Worm (Caenorhabditis elegans): ENCODE measurements around the gene C27A7.6.

The C27A7.6 gene

DNA sequence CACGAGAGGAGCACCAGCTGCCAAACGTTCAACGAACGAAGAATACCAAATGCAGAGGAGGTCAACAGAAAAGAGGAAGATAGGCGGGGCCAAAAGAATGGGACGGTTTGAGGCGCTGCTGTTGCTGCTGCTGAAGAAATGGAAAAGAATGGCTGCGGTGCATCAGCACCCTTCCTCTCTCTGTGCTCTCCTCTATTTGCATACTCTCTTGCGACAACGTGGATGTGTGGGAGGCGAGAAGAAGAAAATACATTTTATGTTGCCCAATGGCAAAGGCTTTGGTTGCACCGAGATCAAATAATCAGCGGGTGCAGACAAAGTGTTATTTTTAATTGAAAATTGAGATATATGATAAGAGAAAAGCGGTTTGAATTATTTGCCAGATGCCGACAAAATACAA is 27.8 kb upstream of the C27A7.6 start:
- TF ChIP-seq tbx-2 (tag; optimal IDR thresholded peaks at IDR 0.05) (no peak), ceh-31 (tag; optimal IDR thresholded peaks at IDR 0.05) (no peak), fax-1 (tag; optimal IDR thresholded peaks at IDR 0.05) (no peak), pax-1 (tag; optimal IDR thresholded peaks at IDR 0.05) (no peak), dmd-4 (tag; optimal IDR thresholded peaks at IDR 0.05; ENCODE audit: borderline replicate concordance) (no peak), ref-2 (tag; optimal IDR thresholded peaks at IDR 0.05) (no peak), hlh-6 (tag; optimal IDR thresholded peaks at IDR 0.05) (no peak), unc-42 (tag; optimal IDR thresholded peaks at IDR 0.05) (peak; percentile 6)

DNA sequence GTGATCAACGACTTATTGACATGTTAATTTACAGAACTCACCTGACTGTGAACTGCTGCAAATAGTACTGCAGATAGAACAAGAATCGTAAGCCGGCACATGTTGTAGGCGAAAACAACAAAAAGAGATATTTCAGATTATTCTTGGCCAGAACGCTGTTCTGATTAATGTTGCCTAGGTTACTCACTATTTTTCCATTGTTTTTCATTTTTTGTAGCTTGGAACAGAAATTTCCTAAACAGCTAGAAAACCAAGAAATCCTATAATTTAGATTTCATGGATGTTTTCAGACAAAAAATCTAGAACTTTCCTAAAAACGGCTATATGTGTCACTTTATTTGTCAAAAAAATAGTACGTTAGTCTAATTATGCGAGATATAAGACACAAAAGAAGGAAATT is 24.0 kb upstream of the C27A7.6 start, which contains the start of gene C27A7.9:
C27A7.9 (minus strand) TSS at position 101 of the 400 bp plus-strand sequence.
- TF ChIP-seq tbx-7 (tag; optimal IDR thresholded peaks at IDR 0.05) (no peak), lin-11 (tag; optimal IDR thresholded peaks at IDR 0.05) (no peak), ama-1 (optimal IDR thresholded peaks at IDR 0.05) (no peak), unc-86 (tag; optimal IDR thresholded peaks at IDR 0.05) (no peak), pha-2 (tag; optimal IDR thresholded peaks at IDR 0.05) (no peak), gmeb-2 (tag; optimal IDR thresholded peaks at IDR 0.05) (no peak), C38D4.7 (GFP tag; optimal IDR thresholded peaks at IDR 0.05) (no peak), ceh-9 (tag; optimal IDR thresholded peaks at IDR 0.05) (no peak), ceh-45 (GFP tag; IDR thresholded peaks at IDR 0.05) (no peak), unc-42 (tag; optimal IDR thresholded peaks at IDR 0.05) (no peak), ceh-22 (tag; optimal IDR thresholded peaks at IDR 0.05) (no peak), rnt-1 (tag; optimal IDR thresholded peaks at IDR 0.05) (no peak), elt-2 (tag; optimal IDR thresholded peaks at IDR 0.05) (no peak), madf-2 (tag; optimal IDR thresholded peaks at IDR 0.05) (no peak)

DNA sequence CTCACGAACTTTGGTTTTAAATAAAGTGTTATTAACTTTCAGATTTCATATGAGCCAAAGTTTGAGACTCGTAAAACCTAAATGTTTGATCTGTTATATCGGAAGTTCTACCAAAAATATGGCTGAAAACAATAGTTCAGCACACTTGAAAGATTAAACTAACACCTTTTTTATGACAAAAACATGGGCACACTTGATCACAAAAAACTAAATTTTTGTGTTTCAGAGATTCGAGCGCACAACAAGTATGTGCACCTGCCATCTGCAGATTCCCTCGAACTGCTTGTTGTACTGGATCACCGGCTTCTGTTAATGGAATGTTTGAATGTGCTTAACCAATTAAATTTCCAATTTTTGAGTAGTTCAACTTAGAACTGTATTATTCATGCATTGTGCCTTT is 23.2 kb upstream of the C27A7.6 start:
- no peak for TF ChIP-seq T23F11.4 (GFP tag; optimal IDR thresholded peaks at IDR 0.05)
- no peak for TF ChIP-seq F13H6.1 (tag; optimal IDR thresholded peaks at IDR 0.05)
- no peak for TF ChIP-seq fax-1 (tag; optimal IDR thresholded peaks at IDR 0.05)
- no peak for TF ChIP-seq C38D4.7 (GFP tag; optimal IDR thresholded peaks at IDR 0.05)
- no peak for TF ChIP-seq unc-3 (GFP tag; conservative IDR thresholded peaks at IDR 0.05)
- TF ChIP-seq unc-3 (tag; optimal IDR thresholded peaks at IDR 0.05): no peak
- TF ChIP-seq pat-9 (tag; optimal IDR thresholded peaks at IDR 0.05): no peak
- TF ChIP-seq sox-2 (GFP tag; IDR thresholded peaks at IDR 0.05): no peak
- TF ChIP-seq pag-3 (tag; optimal IDR thresholded peaks at IDR 0.05; ENCODE audit: borderline replicate concordance): no peak
- TF ChIP-seq nfya-1 (tag; optimal IDR thresholded peaks at IDR 0.05): no peak
- TF ChIP-seq ceh-24 (tag; optimal IDR thresholded peaks at IDR 0.05): no peak
- no peak for TF ChIP-seq ceh-2 (tag; optimal IDR thresholded peaks at IDR 0.05)
- no peak for TF ChIP-seq ceh-14 (tag; optimal IDR thresholded peaks at IDR 0.05)

DNA sequence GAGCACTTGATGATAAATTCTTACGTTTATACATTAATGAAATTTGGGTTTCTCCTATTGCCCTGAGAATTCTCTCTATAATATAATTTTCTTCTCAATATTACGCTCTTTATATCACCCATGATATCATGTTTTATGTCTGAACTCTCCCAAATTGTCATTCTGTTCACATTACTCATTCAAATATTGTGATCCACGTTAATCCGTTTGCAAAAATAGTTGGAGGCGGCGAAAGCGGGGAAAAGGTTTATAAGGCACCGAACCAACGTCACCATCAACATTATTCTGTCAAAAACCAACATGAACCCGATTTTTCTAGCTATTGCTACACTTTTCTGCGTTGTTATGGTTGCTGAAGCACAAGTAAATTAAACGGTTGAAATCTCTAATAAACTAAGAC is 22.3 kb upstream of the C27A7.6 start, which contains the start of gene C27A7.8:
C27A7.8 (plus strand) TSS at position 301 of the 400 bp plus-strand sequence.
- TF ChIP-seq ttx-3 (tag; optimal IDR thresholded peaks at IDR 0.05) (no peak), pha-4 (tag; optimal IDR thresholded peaks at IDR 0.05) (no peak), pag-3 (tag; optimal IDR thresholded peaks at IDR 0.05; ENCODE audit: borderline replicate concordance) (no peak)

DNA sequence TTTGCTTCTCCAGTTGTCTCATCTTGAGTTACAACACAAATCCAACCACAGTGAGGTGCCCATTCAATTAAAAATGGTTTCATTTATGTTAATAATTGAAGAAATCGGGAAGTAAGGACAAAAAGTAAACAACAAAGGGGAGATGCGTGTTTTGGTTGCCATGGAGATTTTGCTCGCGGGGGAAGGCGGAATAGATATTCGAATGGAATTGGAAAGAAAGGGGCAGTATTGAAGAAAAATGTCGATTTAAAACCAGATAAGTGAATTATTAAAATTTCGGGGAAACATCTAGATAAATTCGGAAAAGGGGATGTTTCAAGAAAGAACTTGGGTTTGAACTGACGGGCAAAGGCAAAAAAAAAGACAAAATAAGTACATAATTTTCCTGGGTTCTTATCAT is 20.0 kb upstream of the C27A7.6 start, which contains the start of gene che-11:
che-11 (minus strand) TSS at position 101 of the 400 bp plus-strand sequence.
- TF ChIP-seq eyg-1 (tag; optimal IDR thresholded peaks at IDR 0.05) (no peak), C38D4.7 (GFP tag; optimal IDR thresholded peaks at IDR 0.05) (no peak), npax-4 (tag; optimal IDR thresholded peaks at IDR 0.05) (no peak), pqm-1 (tag; optimal IDR thresholded peaks at IDR 0.05) (no peak), sox-4 (tag; optimal IDR thresholded peaks at IDR 0.05) (no peak), sdc-2 (tag; optimal IDR thresholded peaks at IDR 0.05) (no peak), ceh-22 (tag; optimal IDR thresholded peaks at IDR 0.05) (no peak), fax-1 (tag; optimal IDR thresholded peaks at IDR 0.05) (no peak), unc-86 (tag; optimal IDR thresholded peaks at IDR 0.05) (no peak), ceh-48 (tag; optimal IDR thresholded peaks at IDR 0.05) (no peak), che-1 (tag; optimal IDR thresholded peaks at IDR 0.05) (no peak), pros-1 (tag; optimal IDR thresholded peaks at IDR 0.05) (no peak), dmd-4 (tag; optimal IDR thresholded peaks at IDR 0.05; ENCODE audit: borderline replicate concordance) (no peak), pax-1 (tag; optimal IDR thresholded peaks at IDR 0.05) (no peak), ttx-3 (tag; optimal IDR thresholded peaks at IDR 0.05) (no peak), unc-55 (GFP tag; optimal IDR thresholded peaks at IDR 0.05) (no peak)

Measured in whole organism, late embryonic.